Fruit fly (Drosophila melanogaster) whole organism: ENCODE data around the gene CG13287.

ENCODE experiments used
- CG8478 ChIP-seq: fragments of >200 bp; optimal IDR thresholded peaks from 2 replicates; lab custom pipeline; 2018; ENCODE audit warnings: inconsistent platforms
- Dll ChIP-seq: fragments of >200 bp; optimal IDR thresholded peaks from 2 replicates; lab custom pipeline; 2017
- EcR ChIP-seq, 2 experiments: fragments of >200 bp; optimal IDR thresholded peaks; 2 replicates each; lab custom pipeline; 2017; ENCODE audit warnings: missing biosample characterization in 2 of 2, missing genetic modification characterization in 2 of 2, missing genetic modification reagents in 2 of 2
- pan ChIP-seq: fragments of >200 bp; optimal IDR thresholded peaks from 2 replicates; lab custom pipeline; 2017
- psq ChIP-seq: fragments of >200 bp; optimal IDR thresholded peaks from 2 replicates; lab custom pipeline; 2017
- usp ChIP-seq: fragments of >200 bp; optimal IDR thresholded peaks from 2 replicates; lab custom pipeline; 2017; ENCODE audit warnings: missing biosample characterization, missing genetic modification characterization, mixed read lengths

Gene CG13287

DNA sequence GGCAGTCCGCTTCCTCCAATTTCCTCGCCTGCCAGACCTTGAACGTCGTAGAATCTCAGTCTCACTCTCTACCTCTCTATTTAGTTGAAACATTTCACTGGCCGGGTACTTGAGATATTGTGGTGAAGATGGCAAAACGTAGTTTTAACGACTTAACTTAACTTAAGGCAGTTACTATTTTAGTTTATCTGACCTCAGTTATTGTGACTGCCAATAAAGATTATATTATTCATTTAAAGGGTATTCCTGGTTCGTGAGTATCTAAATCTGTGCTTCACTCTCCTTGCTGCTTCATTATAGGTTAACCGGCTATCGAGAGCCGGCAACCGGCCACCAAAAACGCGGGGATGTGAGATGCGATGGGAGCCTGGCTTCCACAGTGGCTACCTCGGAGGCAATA, 27.0 kb upstream of the CG13287 start:
- TF ChIP-seq usp (GFP tag; lab: Kevin White, UChicago) = no peak
- no peak for TF ChIP-seq pan (lab: Kevin White, UChicago)
- no peak for TF ChIP-seq EcR (GFP tag; optimal IDR thresholded peaks at IDR 0.05; lab: Kevin White, UChicago)
- no peak for TF ChIP-seq Dll (lab: Kevin White, UChicago)
- no peak for TF ChIP-seq CG8478 (lab: Kevin White, UChicago)
- TF ChIP-seq psq (lab: Kevin White, UChicago) = no peak

DNA sequence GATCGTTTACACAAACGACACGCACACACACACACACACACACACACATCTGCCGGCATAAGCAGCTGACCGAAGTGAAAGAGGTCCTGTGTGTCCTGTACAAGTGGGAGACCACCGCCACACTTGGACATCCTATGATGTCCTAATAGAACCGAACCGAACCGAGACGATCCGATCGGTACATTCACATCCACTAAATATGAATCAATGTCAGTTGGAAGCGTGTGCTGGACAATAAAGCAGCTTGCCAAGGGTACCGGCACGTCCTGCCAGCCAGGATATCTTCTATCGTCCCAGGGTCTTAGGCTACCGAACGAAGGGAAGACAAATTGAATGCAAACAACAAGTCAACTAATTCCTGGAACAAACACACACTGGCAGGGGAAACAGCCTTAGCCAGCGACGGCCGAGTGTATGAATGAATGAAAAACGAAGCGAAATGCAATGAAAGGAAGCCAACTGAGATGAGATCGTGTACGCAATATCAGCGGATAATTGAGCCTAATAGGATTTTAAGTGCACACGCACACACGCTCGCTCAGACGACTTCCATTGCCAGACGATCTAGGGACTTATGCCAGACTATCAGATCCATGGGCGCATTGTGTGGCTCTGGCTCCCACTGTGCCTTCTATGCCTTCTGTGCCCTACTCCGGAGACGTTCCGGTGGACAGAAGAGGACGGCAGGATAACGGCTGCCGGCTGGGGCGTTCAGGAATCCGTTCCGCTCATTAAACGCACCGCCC, 25.9 kb upstream of the CG13287 start:
- TF ChIP-seq usp (GFP tag; lab: Kevin White, UChicago) (no peak), CG8478 (lab: Kevin White, UChicago) (no peak), pan (lab: Kevin White, UChicago) (no peak), Dll (lab: Kevin White, UChicago) (no peak)

DNA sequence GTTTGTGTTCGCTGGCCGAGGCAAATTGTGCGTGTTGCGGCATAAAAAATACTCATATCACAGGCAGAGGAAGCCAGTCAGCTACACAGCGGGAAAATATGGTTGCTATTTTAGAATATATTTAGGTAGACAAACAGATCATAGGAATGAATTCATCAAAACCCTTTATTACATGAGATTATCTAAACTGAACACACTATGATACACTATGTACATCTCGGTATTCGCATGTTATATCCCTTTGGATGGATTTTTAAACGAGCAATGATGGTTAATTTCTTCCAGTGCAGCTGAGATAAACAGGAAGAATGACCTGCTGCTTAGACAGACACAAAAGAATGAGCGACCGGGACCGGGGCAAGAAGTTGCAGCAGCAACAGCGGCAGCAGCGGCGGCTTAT, 25.2 kb upstream of the CG13287 start:
- TF ChIP-seq usp (GFP tag; lab: Kevin White, UChicago) = no peak
- TF ChIP-seq pan (lab: Kevin White, UChicago) = no peak
- no peak for TF ChIP-seq EcR (GFP tag; optimal IDR thresholded peaks at IDR 0.05; lab: Kevin White, UChicago)
- no peak for TF ChIP-seq CG8478 (lab: Kevin White, UChicago)

DNA sequence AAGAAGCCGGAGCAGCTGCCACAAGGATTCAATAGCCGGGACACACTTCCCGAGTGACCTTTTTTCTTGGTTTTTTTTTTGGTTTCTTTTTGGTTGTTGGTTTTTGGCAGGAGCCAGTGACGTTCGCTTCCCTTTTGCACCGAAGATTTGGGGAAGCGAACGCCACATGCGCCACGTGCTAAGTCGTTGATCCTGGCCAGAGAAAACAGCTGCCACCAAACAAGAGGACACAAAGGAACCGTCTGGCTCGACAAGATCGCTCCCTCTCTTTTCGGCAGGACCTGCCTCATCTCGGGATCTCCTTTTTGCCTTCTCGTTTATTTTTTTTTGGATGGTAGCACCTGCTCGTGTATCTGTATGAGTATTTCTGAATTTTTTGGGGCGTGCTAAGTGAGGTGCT, 23.1 kb upstream of the CG13287 start:
- no peak for TF ChIP-seq CG8478 (lab: Kevin White, UChicago)
- no peak for TF ChIP-seq Dll (lab: Kevin White, UChicago)
- TF ChIP-seq usp (GFP tag; lab: Kevin White, UChicago) = no peak
- no peak for TF ChIP-seq EcR (GFP tag; optimal IDR thresholded peaks at IDR 0.05; lab: Kevin White, UChicago)
- TF ChIP-seq psq (lab: Kevin White, UChicago) = no peak
- no peak for TF ChIP-seq pan (lab: Kevin White, UChicago)

DNA sequence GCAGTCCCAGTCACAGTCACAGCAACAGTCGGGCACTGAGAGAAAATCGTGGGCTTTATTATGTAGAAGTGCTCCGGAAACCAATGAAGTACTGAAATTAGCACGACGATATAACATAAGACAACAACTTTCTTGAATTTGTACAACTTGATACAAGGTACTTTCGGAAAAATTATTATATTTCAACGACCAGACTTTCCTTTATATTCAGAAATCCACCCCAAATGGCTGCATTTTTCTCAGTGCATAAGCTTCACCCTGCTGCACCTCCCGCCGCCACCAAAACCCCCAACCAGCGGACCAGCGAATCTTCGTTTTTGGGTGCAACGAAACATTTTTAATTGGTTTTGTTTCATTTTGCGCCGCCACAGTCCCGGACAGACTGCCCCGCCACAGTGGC, 19.1 kb upstream of the CG13287 start:
- no peak for TF ChIP-seq EcR (GFP tag; optimal IDR thresholded peaks at IDR 0.05; lab: Kevin White, UChicago)
- no peak for TF ChIP-seq Dll (lab: Kevin White, UChicago)
- no peak for TF ChIP-seq pan (lab: Kevin White, UChicago)
- no peak for TF ChIP-seq CG8478 (lab: Kevin White, UChicago)
- TF ChIP-seq psq (lab: Kevin White, UChicago) = no peak
- TF ChIP-seq usp (GFP tag; lab: Kevin White, UChicago) = no peak

DNA sequence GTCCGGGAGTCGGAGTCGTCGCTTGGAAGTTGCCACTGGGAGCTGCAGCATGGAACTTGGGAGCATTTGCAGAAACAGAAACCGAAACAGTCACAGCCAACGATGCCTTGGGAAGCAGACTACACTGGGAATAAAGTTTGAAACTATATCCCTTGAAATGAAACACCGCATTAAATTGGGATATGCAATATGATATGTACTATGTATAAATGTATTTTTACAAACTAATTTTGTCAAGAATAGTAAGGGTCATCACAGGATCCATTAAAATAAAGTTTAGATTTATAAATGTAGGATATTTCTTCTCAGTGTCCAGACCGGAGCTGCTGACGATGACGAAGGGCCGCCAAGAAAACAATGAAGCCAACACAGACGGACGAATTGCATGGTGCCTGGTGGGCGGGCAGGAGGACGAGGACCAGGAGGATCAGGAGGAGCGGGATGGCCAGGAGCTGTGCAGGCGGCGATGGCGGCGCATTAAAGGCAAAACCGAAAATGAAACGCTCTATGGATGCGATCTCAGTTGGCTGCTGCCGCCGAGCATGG, 18.2 kb upstream of the CG13287 start:
- no peak for TF ChIP-seq CG8478 (lab: Kevin White, UChicago)
- TF ChIP-seq pan (lab: Kevin White, UChicago) = no peak
- no peak for TF ChIP-seq psq (lab: Kevin White, UChicago)
- TF ChIP-seq usp (GFP tag; lab: Kevin White, UChicago) = no peak
- no peak for TF ChIP-seq EcR (GFP tag; optimal IDR thresholded peaks at IDR 0.05; lab: Kevin White, UChicago)
- no peak for TF ChIP-seq Dll (lab: Kevin White, UChicago)

DNA sequence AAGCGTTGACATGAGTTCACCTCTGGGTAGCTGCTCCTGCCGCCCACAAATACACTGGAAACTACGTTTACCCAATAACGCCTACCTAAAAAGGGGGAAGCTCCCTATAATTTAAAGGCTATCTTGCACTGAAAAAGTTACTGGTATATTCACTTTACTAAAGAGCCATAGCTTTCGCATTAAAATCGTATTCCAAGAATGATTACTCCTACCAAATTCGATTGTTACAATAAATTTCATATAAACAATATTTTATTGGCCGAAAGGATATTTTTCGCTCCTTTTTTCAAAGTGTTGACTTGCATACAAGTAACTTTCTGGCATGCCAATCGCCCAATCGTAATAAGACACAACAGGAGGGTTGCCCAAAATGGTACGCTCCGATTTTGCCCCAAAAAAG, 15.2 kb upstream of the CG13287 start:
- TF ChIP-seq EcR (GFP tag; optimal IDR thresholded peaks at IDR 0.05; lab: Kevin White, UChicago) (no peak), CG8478 (lab: Kevin White, UChicago) (no peak), psq (lab: Kevin White, UChicago) (no peak), Dll (lab: Kevin White, UChicago) (no peak), usp (GFP tag; lab: Kevin White, UChicago) (no peak), pan (lab: Kevin White, UChicago) (no peak)

DNA sequence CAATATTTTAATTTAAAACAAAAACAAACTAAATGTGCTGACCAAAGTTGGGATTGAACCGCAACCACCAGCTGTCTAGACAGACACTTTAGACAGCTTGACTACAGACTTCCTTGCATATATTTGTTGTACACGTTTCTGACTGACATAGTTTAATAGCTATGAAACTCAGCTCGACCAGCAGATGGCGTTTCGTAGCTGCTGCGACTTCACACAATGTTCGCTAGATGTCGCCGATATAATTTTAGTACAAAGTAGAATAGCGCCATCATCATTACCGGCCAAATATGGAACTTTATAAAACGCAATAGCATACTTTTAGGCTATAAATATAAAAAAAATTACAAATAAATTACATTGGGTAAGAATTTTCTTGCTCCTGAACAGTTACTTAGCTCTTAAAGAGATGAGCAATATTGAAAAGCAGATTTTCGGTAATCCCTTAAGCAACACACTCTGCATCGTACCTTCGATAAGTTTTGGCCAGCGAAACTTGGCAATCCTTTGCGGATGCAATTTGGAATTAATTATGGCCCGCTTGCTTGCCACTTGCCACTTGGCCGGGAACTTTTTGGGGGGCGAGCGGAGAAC, 12.4 kb upstream of the CG13287 start:
- TF ChIP-seq psq (lab: Kevin White, UChicago) (no peak), Dll (lab: Kevin White, UChicago) (no peak), usp (GFP tag; lab: Kevin White, UChicago) (no peak), CG8478 (lab: Kevin White, UChicago) (no peak), EcR (GFP tag; optimal IDR thresholded peaks at IDR 0.05; lab: Kevin White, UChicago) (no peak), pan (lab: Kevin White, UChicago) (no peak)

DNA sequence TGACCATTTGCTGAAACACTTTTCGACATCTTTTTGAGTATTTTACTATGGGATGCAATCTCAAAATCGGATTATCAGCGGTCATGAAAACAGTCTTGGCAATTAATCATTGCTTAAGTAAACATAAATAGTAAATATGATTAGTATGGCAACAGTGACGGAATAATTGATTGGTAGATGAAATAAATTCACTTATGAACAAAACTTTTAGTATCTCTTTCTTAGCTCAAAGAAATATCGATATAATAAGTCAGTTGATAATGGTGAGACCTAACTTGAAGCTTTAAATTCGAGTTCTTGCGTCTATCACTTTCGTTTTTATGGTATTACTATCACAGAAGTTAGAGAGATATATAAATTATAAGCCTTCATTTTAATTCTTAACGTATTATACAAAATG, 10.9 kb upstream of the CG13287 start, which contains the start of gene CG5568:
Gene CG5568, plus strand, starts transcription at position 301 of the 400 bp plus-strand sequence.
- TF ChIP-seq Dll (lab: Kevin White, UChicago) (no peak), usp (GFP tag; lab: Kevin White, UChicago) (no peak), pan (lab: Kevin White, UChicago) (no peak), CG8478 (lab: Kevin White, UChicago) (no peak), EcR (GFP tag; optimal IDR thresholded peaks at IDR 0.05; lab: Kevin White, UChicago) (no peak), psq (lab: Kevin White, UChicago) (no peak)

DNA sequence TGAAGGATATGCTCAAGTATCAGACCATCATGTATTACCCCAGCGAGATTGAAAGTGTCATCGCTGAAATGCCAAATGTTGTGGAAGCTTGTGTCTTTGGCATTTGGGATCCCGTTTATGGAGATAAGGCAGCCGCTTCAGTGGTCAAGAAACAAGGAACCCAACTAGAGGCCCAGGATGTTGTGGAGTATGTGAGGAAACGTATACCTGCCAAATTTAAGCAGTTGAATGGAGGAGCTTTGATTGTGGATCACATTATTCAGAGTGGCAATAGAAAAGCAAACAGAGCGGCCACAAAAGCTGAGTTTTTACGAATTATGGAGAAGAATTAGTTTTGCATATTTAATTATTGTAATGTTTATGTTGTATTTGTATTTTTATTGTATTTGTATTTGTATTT, 9.1 kb upstream of the CG13287 start, which contains the start of gene CG18586:
Gene CG18586, plus strand, starts transcription at position 301 of the 400 bp plus-strand sequence.
- no peak for TF ChIP-seq usp (GFP tag; lab: Kevin White, UChicago)

DNA sequence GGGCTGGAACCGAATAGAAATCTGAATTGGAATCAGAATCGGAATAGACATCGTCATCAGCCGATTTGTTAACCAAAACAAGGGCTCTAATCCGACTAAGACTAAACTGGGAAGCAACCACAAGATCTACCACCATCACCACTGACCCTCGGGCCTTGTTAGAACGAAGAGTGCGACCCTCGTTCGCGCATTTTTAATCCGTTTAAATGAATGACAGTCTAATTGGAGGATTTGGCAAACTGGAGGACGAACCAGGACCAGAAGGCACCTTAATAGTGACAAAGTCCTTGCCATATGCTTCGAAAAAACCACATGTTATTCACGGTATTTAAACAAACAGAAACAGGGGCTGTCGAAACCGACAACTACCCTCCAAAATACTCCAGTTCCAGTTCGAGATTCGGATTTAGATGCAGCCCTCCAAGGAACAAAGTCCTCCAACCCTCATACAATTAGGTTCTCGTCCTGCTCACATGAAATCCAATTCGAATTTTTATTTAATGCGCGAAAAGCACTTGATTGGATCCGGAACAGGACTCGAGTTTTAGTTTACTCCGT, 3.3 kb upstream of the CG13287 start:
- TF ChIP-seq pan (lab: Kevin White, UChicago) (no peak), Dll (lab: Kevin White, UChicago) (no peak), usp (GFP tag; lab: Kevin White, UChicago) (no peak), psq (lab: Kevin White, UChicago) (no peak), CG8478 (lab: Kevin White, UChicago) (no peak), EcR (GFP tag; optimal IDR thresholded peaks at IDR 0.05; lab: Kevin White, UChicago) (no peak)
